Fruit fly (Drosophila melanogaster): Measurements from ENCODE around the gene Mf.

Mf gene

DNA sequence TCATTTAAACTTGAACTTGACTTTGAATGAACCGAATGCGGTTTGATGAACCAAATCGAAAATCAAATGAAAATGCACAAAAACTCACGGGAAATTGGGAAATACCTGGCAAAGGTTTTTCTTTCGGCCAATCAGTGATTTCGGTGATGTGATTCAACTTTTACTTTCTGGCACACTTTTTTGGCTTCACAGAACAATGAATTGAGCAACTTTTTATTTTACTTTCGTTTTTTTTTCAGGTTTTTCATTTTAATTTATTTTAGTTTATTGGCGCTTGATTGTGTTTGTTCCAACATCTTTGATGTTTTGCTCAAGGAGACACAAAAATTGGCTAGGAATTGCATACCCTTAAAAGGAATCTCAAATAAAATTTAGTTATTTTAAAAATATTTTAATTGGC, at the start of gene Mf:
Gene Mf (minus strand): TSS at position 44 of the 400 bp plus-strand sequence.
- TF ChIP-seq CG11294 (GFP tag; IDR thresholded peaks at IDR 0.05), result no peak
- TF ChIP-seq Sox102F (GFP tag; optimal IDR thresholded peaks at IDR 0.05), result no peak
- no peak for TF ChIP-seq CG3919 (GFP tag; optimal IDR thresholded peaks at IDR 0.05)
- no peak for TF ChIP-seq CG16779 (tag; optimal IDR thresholded peaks at IDR 0.05)
- TF ChIP-seq vri (GFP tag; optimal IDR thresholded peaks at IDR 0.05), result no peak
- no peak for TF ChIP-seq CG10631 (GFP tag; optimal IDR thresholded peaks at IDR 0.05)
- no peak for TF ChIP-seq Lpt (GFP tag; optimal IDR thresholded peaks at IDR 0.05)
- TF ChIP-seq CG6276 (GFP tag; optimal IDR thresholded peaks at IDR 0.05), result no peak
- TF ChIP-seq CG15336 (GFP tag; IDR thresholded peaks at IDR 0.05), result no peak
- no peak for TF ChIP-seq CG3032 (tag; optimal IDR thresholded peaks at IDR 0.05)
- no peak for TF ChIP-seq Gug (GFP tag; IDR thresholded peaks at IDR 0.05)
- TF ChIP-seq CG6163 (GFP tag; IDR thresholded peaks at IDR 0.05), result no peak
- no peak for TF ChIP-seq CG7368 (GFP tag; optimal IDR thresholded peaks at IDR 0.05)

- TF ChIP-seq lz (GFP tag; optimal IDR thresholded peaks at IDR 0.05) (no peak), svp (GFP tag) (no peak), Smox (GFP tag; optimal IDR thresholded peaks at IDR 0.05) (no peak), Hr38 (GFP tag; optimal IDR thresholded peaks at IDR 0.05) (no peak), CG4318 (GFP tag; optimal IDR thresholded peaks at IDR 0.05) (no peak), CG32006 (GFP tag; optimal IDR thresholded peaks at IDR 0.05) (no peak), achi (GFP tag; optimal IDR thresholded peaks at IDR 0.05) (no peak), salr (GFP tag; optimal IDR thresholded peaks at IDR 0.05) (no peak), CG6854 (GFP tag; optimal IDR thresholded peaks at IDR 0.05) (no peak), CG8319 (GFP tag; optimal IDR thresholded peaks at IDR 0.05) (no peak), CG10669 (GFP tag; optimal IDR thresholded peaks at IDR 0.05) (no peak), spab (GFP tag; optimal IDR thresholded peaks at IDR 0.05) (no peak), CG3032 (tag; optimal IDR thresholded peaks at IDR 0.05) (no peak), CG1621 (tag; optimal IDR thresholded peaks at IDR 0.05) (no peak)
Measured at dm6 chr3R:15230285-15230684, 49.0 kb upstream of the Mf start, which contains the start of gene CG34316. Gene CG34316 (plus strand): TSS chr3R:15230585.

DNA sequence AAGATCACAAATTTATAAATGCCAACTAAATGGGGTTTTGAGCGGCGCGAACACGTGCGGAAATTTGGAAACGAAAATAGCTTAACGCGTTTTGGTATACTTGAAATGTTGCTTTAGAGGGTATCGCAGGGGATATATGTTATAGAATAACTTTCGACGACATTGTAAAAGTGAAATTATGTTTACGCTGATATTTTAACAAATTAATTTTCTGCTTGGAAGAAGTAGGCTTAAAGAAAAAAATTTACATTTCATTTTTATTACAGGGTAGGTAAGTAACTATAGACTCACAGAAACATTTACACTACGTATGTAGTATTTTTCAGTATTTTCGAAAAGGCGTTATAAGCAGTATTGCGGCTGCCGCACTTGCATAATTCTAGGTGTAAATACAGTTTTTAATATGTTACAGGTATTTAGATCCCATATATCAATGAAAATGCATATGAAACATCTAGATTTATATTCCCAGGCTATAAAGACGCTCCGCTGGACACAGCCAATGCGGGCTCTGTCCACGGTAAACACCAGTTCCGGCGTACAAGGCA, 48.1 kb upstream of the Mf start, which contains the start of the genes Art3 and mRpS10:
Gene Art3 (minus strand): TSS at position 80 of the 548 bp plus-strand sequence.
Gene mRpS10 (plus strand): TSS at position 337 of the 548 bp plus-strand sequence.
- TF ChIP-seq CG11902 (GFP tag; optimal IDR thresholded peaks at IDR 0.05), result peak; percentile 100
- peak; percentile 100 for TF ChIP-seq topi (GFP tag; optimal IDR thresholded peaks at IDR 0.05)
- TF ChIP-seq CG6276 (GFP tag; optimal IDR thresholded peaks at IDR 0.05), result peak; percentile 99
- peak; percentile 100 for TF ChIP-seq CG8119 (GFP tag; IDR thresholded peaks at IDR 0.05)
- peak; percentile 100 for TF ChIP-seq fd59A (GFP tag; optimal IDR thresholded peaks at IDR 0.05)
- TF ChIP-seq CG4318 (GFP tag; optimal IDR thresholded peaks at IDR 0.05), result peak; percentile 100
- peak; percentile 100 for TF ChIP-seq CG15336 (GFP tag; IDR thresholded peaks at IDR 0.05)
- TF ChIP-seq CG7368 (GFP tag; optimal IDR thresholded peaks at IDR 0.05), result peak; percentile 100
- peak; percentile 98 for TF ChIP-seq Blimp-1 (GFP tag; optimal IDR thresholded peaks at IDR 0.05)
- TF ChIP-seq CG6854 (GFP tag; optimal IDR thresholded peaks at IDR 0.05), result peak; percentile 99
- TF ChIP-seq Ets96B (tag; optimal IDR thresholded peaks at IDR 0.05), result peak; percentile 100
- peak; percentile 100 for TF ChIP-seq CG11294 (GFP tag; IDR thresholded peaks at IDR 0.05)
- TF ChIP-seq CG6163 (GFP tag; IDR thresholded peaks at IDR 0.05), result peak; percentile 100
- peak; percentile 100 for TF ChIP-seq esn (GFP tag; optimal IDR thresholded peaks at IDR 0.05)
- peak; percentile 100 for TF ChIP-seq Hr4 (GFP tag; optimal IDR thresholded peaks at IDR 0.05)
- peak; percentile 100 for TF ChIP-seq Eip78C (GFP tag)
- TF ChIP-seq Hr38 (GFP tag; optimal IDR thresholded peaks at IDR 0.05), result peak; percentile 96
- peak; percentile 100 for TF ChIP-seq cyc (GFP tag; optimal IDR thresholded peaks at IDR 0.05)
- TF ChIP-seq OdsH (GFP tag; optimal IDR thresholded peaks at IDR 0.05), result peak; percentile 100
- TF ChIP-seq Sox14 (GFP tag; optimal IDR thresholded peaks at IDR 0.05), result peak; percentile 100
- TF ChIP-seq achi (GFP tag; optimal IDR thresholded peaks at IDR 0.05), result peak; percentile 99
- TF ChIP-seq Gug (GFP tag; IDR thresholded peaks at IDR 0.05), result peak; percentile 100
- TF ChIP-seq CG10631 (GFP tag; optimal IDR thresholded peaks at IDR 0.05), result peak; percentile 100
- peak; percentile 100 for TF ChIP-seq Hr39 (GFP tag; optimal IDR thresholded peaks at IDR 0.05)
- peak; percentile 100 for TF ChIP-seq CG8632 (GFP tag; optimal IDR thresholded peaks at IDR 0.05)
- TF ChIP-seq salr (GFP tag; optimal IDR thresholded peaks at IDR 0.05), result peak; percentile 100
- peak; percentile 100 for TF ChIP-seq CG32006 (GFP tag; optimal IDR thresholded peaks at IDR 0.05)
- peak; percentile 100 for TF ChIP-seq Smox (GFP tag; optimal IDR thresholded peaks at IDR 0.05)
- peak; percentile 100 for TF ChIP-seq Eip75B (GFP tag; optimal IDR thresholded peaks at IDR 0.05)
- peak; percentile 100 for TF ChIP-seq eg (GFP tag; IDR thresholded peaks at IDR 0.05)
- peak; percentile 100 for TF ChIP-seq acj6 (GFP tag; optimal IDR thresholded peaks at IDR 0.05)
- TF ChIP-seq CG3919 (GFP tag; optimal IDR thresholded peaks at IDR 0.05), result peak; percentile 100
- peak; percentile 99 for TF ChIP-seq CG9139 (GFP tag; optimal IDR thresholded peaks at IDR 0.05)
- peak; percentile 99 for TF ChIP-seq CG16779 (tag; optimal IDR thresholded peaks at IDR 0.05)
- peak; percentile 100 for TF ChIP-seq Ets21C (GFP tag; optimal IDR thresholded peaks at IDR 0.05)
- peak; percentile 100 for TF ChIP-seq CG8319 (GFP tag; optimal IDR thresholded peaks at IDR 0.05)
- TF ChIP-seq CG6792 (GFP tag; optimal IDR thresholded peaks at IDR 0.05), result peak; percentile 100
